Worm (Caenorhabditis elegans) whole organism, early embryonic: ENCODE measurements around the gene H06H21.11.

Experiments
- B0310.2 ChIP-seq: sonication (generic microtip); optimal IDR thresholded peaks from 2 replicates; lab custom pipeline; 2016; ENCODE audit warnings: mild to moderate bottlenecking, missing genetic modification characterization, missing compliant biosample characterization
- F13C5.2 ChIP-seq: sonication (generic microtip); optimal IDR thresholded peaks from 2 replicates; lab custom pipeline; 2017; ENCODE audit warnings: mild to moderate bottlenecking, missing genetic modification characterization, inconsistent platforms, missing compliant biosample characterization
- aly-1 ChIP-seq: sonication (generic microtip); optimal IDR thresholded peaks from 2 replicates; lab custom pipeline; 2016; ENCODE audit warnings: missing genetic modification characterization, missing compliant biosample characterization
- ama-1 ChIP-seq: fragments of 150-350 bp; optimal IDR thresholded peaks from 2 replicates; lab custom pipeline; 2014
- ceh-13 ChIP-seq: fragments of 200-800 bp; sonication (Bioruptor generic); optimal IDR thresholded peaks from 2 replicates; lab custom pipeline; 2018; ENCODE audit warnings: mild to moderate bottlenecking, missing genetic modification characterization, missing compliant biosample characterization
- ceh-36 ChIP-seq: sonication (generic microtip); optimal IDR thresholded peaks from 2 replicates; lab custom pipeline; 2016; ENCODE audit warnings: missing genetic modification characterization, inconsistent platforms, missing compliant biosample characterization
- ets-7 ChIP-seq: sonication (generic microtip); optimal IDR thresholded peaks from 2 replicates; lab custom pipeline; 2016; ENCODE audit warnings: missing genotype, missing genetic modification characterization, missing compliant biosample characterization
- flt-1 ChIP-seq: fragments of 200-800 bp; sonication (Bioruptor generic); IDR thresholded peaks from 2 replicates; pipeline ENCODE4 v1.3.6; 2022; ENCODE audit warnings: missing genetic modification characterization, missing compliant biosample characterization
- hmbx-1 ChIP-seq: sonication (generic microtip); optimal IDR thresholded peaks from 2 replicates; lab custom pipeline; 2016; ENCODE audit warnings: mild to moderate bottlenecking, missing genetic modification characterization, missing compliant biosample characterization
- hmg-4 ChIP-seq: fragments of 200-800 bp; sonication (Bioruptor generic); optimal IDR thresholded peaks from 2 replicates; lab custom pipeline; 2018; ENCODE audit warnings: mild to moderate bottlenecking, missing genetic modification characterization, missing compliant biosample characterization
- scrt-1 ChIP-seq: fragments of 200-800 bp; sonication (Bioruptor generic); IDR thresholded peaks from 2 replicates; pipeline ENCODE4 v1.3.6; 2022; ENCODE audit warnings: missing genetic modification characterization, missing compliant biosample characterization
- sea-1 ChIP-seq: fragments of 200-800 bp; sonication (Bioruptor generic); conservative IDR thresholded peaks from 2 replicates; pipeline ENCODE4 v1.3.6; 2022; ENCODE audit warnings: missing genetic modification characterization, missing compliant biosample characterization
- tbx-11 ChIP-seq: fragments of 200-800 bp; sonication (Bioruptor generic); IDR thresholded peaks from 2 replicates; pipeline ENCODE4 v1.3.6; 2022; ENCODE audit warnings: missing genetic modification characterization, missing compliant biosample characterization
- tra-4 ChIP-seq: sonication (generic microtip); optimal IDR thresholded peaks from 2 replicates; lab custom pipeline; 2017; ENCODE audit warnings: missing genetic modification characterization, missing compliant biosample characterization

DNA sequence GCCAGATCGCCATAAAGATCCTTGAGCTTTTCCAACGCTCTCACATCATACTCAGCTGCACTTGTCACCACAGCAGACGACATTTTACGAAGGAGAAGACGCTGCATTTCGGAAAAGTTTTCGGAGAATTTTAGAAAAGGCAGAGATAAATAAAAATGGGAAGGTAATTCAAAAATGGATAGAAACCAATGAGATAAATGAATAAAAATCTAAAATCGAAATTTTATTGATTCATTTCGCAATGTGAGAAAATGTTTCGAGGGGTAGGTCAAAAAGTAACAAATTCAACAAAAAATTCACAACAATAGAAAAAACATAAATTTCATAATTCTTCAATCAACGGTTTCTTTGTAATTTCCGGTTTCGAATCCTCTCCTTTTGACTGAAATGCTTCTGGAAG lies 633 bp downstream of the H06H21.11 start, which contains the start of gene dpf-5:
- TF ChIP-seq sea-1 (GFP tag; lab: Robert Waterston, UW) (no peak), F13C5.2 (tag; lab: Kevin White, UChicago) (no peak), tra-4 (tag; lab: Kevin White, UChicago) (no peak), aly-1 (tag; lab: Kevin White, UChicago) (no peak), ama-1 (lab: Kevin White, UChicago) (no peak), flt-1 (GFP tag; lab: Robert Waterston, UW) (no peak), ceh-13 (GFP tag; lab: Kevin White, UChicago) (no peak), tbx-11 (GFP tag; lab: Robert Waterston, UW) (no peak), hmbx-1 (no peak), B0310.2 (tag; lab: Kevin White, UChicago) (no peak), ets-7 (tag; lab: Kevin White, UChicago) (no peak), scrt-1 (GFP tag; lab: Robert Waterston, UW) (no peak), ceh-36 (tag; lab: Kevin White, UChicago) (no peak), hmg-4 (GFP tag; lab: Kevin White, UChicago) (no peak)
